Worm (Caenorhabditis elegans) whole organism, mixed stage, embryonic: ENCODE results near the gene mnp-1.

Experiments
- M03D4.4 ChIP-seq: sonication (generic microtip); optimal IDR thresholded peaks from 2 replicates; lab custom pipeline; 2017; ENCODE audit warnings: mild to moderate bottlenecking, missing genetic modification characterization, missing compliant biosample characterization
- bed-3 ChIP-seq: fragments of 200-800 bp; sonication (Bioruptor generic); optimal IDR thresholded peaks from 3 replicates; lab custom pipeline; 2018; ENCODE audit warnings: mild to moderate bottlenecking, missing genetic modification characterization, moderate library complexity, missing compliant biosample characterization
- ceh-39 ChIP-seq: fragments of 150-350 bp; optimal IDR thresholded peaks from 2 replicates; lab custom pipeline; 2014; ENCODE audit warnings: missing biosample characterization, missing genetic modification characterization
- ceh-43 ChIP-seq: fragments of 200-800 bp; sonication (Bioruptor generic); optimal IDR thresholded peaks from 2 replicates; lab custom pipeline; 2018; ENCODE audit warnings: mild to moderate bottlenecking, missing genetic modification characterization, moderate library complexity, missing compliant biosample characterization
- ceh-83 ChIP-seq: fragments of 200-800 bp; sonication (Bioruptor generic); optimal IDR thresholded peaks from 2 replicates; lab custom pipeline; 2018; ENCODE audit warnings: mild to moderate bottlenecking, missing genetic modification characterization, missing compliant biosample characterization
- ces-1 ChIP-seq: fragments of 150-350 bp; optimal IDR thresholded peaks from 2 replicates; lab custom pipeline; 2014; ENCODE audit warnings: missing biosample characterization, missing genetic modification reagents, missing genetic modification characterization
- cnd-1 ChIP-seq: fragments of 200-800 bp; sonication (Bioruptor generic); optimal IDR thresholded peaks from 2 replicates; lab custom pipeline; 2018; ENCODE audit warnings: mild to moderate bottlenecking, missing genetic modification characterization, missing compliant biosample characterization
- drap-1 ChIP-seq: fragments of 200-800 bp; sonication (Bioruptor generic); optimal IDR thresholded peaks from 3 replicates; lab custom pipeline; 2018; ENCODE audit warnings: mild to moderate bottlenecking, missing genetic modification characterization, missing compliant biosample characterization
- elt-1 ChIP-seq: sonication (generic microtip); optimal IDR thresholded peaks from 2 replicates; lab custom pipeline; 2017; ENCODE audit warnings: missing genetic modification characterization, mild to moderate bottlenecking, missing compliant biosample characterization, antibody characterized with exemption, moderate library complexity, borderline replicate concordance; ENCODE audit not compliant: insufficient read depth
- flh-1 ChIP-seq: fragments of 200-800 bp; sonication (Bioruptor generic); optimal IDR thresholded peaks from 2 replicates; lab custom pipeline; 2018; ENCODE audit warnings: mild to moderate bottlenecking, missing genetic modification characterization, moderate library complexity, missing compliant biosample characterization
- ham-2 ChIP-seq: fragments of 200-800 bp; sonication (Bioruptor generic); optimal IDR thresholded peaks from 2 replicates; lab custom pipeline; 2018; ENCODE audit warnings: mild to moderate bottlenecking, missing genetic modification characterization, missing compliant biosample characterization
- hlh-1 ChIP-seq: fragments of 150-350 bp; optimal IDR thresholded peaks from 2 replicates; lab custom pipeline; 2014; ENCODE audit warnings: missing biosample characterization, missing genetic modification reagents, missing genetic modification characterization
- lin-13 ChIP-seq: fragments of 150-350 bp; optimal IDR thresholded peaks from 2 replicates; lab custom pipeline; 2014; ENCODE audit warnings: missing biosample characterization, missing genetic modification characterization
- lin-32 ChIP-seq: fragments of 200-800 bp; sonication (Bioruptor generic); optimal IDR thresholded peaks from 2 replicates; lab custom pipeline; 2018; ENCODE audit warnings: mild to moderate bottlenecking, missing genetic modification characterization, missing compliant biosample characterization
- lsy-2 ChIP-seq: fragments of 150-350 bp; optimal IDR thresholded peaks from 2 replicates; lab custom pipeline; 2014; ENCODE audit warnings: missing biosample characterization, missing genetic modification characterization
- mab-5 ChIP-seq: fragments of 150-350 bp; optimal IDR thresholded peaks from 2 replicates; lab custom pipeline; 2014; ENCODE audit warnings: missing biosample characterization, missing genetic modification characterization
- mep-1 ChIP-seq: fragments of 150-350 bp; optimal IDR thresholded peaks from 2 replicates; lab custom pipeline; 2017; ENCODE audit warnings: missing biosample characterization, missing genetic modification reagents, missing genetic modification characterization, inconsistent platforms
- mls-2 ChIP-seq: sonication (generic microtip); optimal IDR thresholded peaks from 2 replicates; lab custom pipeline; 2016; ENCODE audit warnings: mild to moderate bottlenecking, missing genetic modification characterization, moderate library complexity, missing compliant biosample characterization
- nhr-2 ChIP-seq: fragments of 150-350 bp; optimal IDR thresholded peaks from 2 replicates; lab custom pipeline; 2014; ENCODE audit warnings: missing biosample characterization, missing genetic modification characterization
- pha-4 ChIP-seq: fragments of 150-350 bp; optimal IDR thresholded peaks from 2 replicates; lab custom pipeline; 2018; ENCODE audit warnings: missing biosample characterization, missing genetic modification reagents, missing genetic modification characterization
- sem-2 ChIP-seq: fragments of 200-800 bp; sonication (Bioruptor generic); optimal IDR thresholded peaks from 2 replicates; lab custom pipeline; 2018; ENCODE audit warnings: mild to moderate bottlenecking, missing genetic modification characterization, missing compliant biosample characterization
- sptf-1 ChIP-seq: sonication (generic microtip); optimal IDR thresholded peaks from 2 replicates; lab custom pipeline; 2017; ENCODE audit warnings: mild to moderate bottlenecking, missing genetic modification characterization, moderate library complexity, missing compliant biosample characterization
- tbx-8 ChIP-seq: fragments of 200-800 bp; sonication (Bioruptor generic); optimal IDR thresholded peaks from 2 replicates; lab custom pipeline; 2018; ENCODE audit warnings: mild to moderate bottlenecking, missing genetic modification characterization, moderate library complexity, missing compliant biosample characterization
- unc-120 ChIP-seq: sonication (generic microtip); optimal IDR thresholded peaks from 2 replicates; lab custom pipeline; 2017; ENCODE audit warnings: missing genetic modification characterization, missing compliant biosample characterization; ENCODE audit not compliant: poor library complexity, severe bottlenecking
- zip-8 ChIP-seq: fragments of 150-350 bp; optimal IDR thresholded peaks from 2 replicates; lab custom pipeline; 2014; ENCODE audit warnings: missing biosample characterization, missing genetic modification characterization
- ztf-11 ChIP-seq: fragments of 150-350 bp; optimal IDR thresholded peaks from 2 replicates; lab custom pipeline; 2014; ENCODE audit warnings: missing biosample characterization, missing genetic modification characterization

Gene mnp-1

ce11 chrIII:4378600-4379293, 22.4 kb downstream of the mnp-1 start:
- TF ChIP-seq ceh-83 (peak; percentile 77), nhr-2 (peak; percentile 25), hlh-1 (peak; percentile 53), unc-120 (tag; lab: Kevin White, UChicago) (peak; percentile 56), lin-13 (tag; lab: Kevin White, UChicago) (peak; percentile 10), ceh-43 (GFP tag; lab: Kevin White, UChicago) (peak; percentile 23), sem-2 (GFP tag; lab: Kevin White, UChicago) (peak; percentile 61), pha-4 (tag; lab: Kevin White, UChicago) (peak; percentile 13), lsy-2 (tag; lab: Kevin White, UChicago) (peak; percentile 13), M03D4.4 (tag; lab: Kevin White, UChicago) (peak; percentile 79), ham-2 (GFP tag; lab: Kevin White, UChicago) (peak; percentile 44), tbx-8 (GFP tag; lab: Kevin White, UChicago) (peak; percentile 33), cnd-1 (peak; percentile 66), bed-3 (GFP tag; lab: Kevin White, UChicago) (peak; percentile 45), mls-2 (tag; lab: Kevin White, UChicago) (peak; percentile 87), mep-1 (tag; lab: Kevin White, UChicago) (peak; percentile 33), drap-1 (GFP tag; lab: Kevin White, UChicago) (peak; percentile 65), sptf-1 (tag; lab: Kevin White, UChicago) (peak; percentile 69), lin-32 (GFP tag; lab: Kevin White, UChicago) (peak; percentile 10)
- TF ChIP-seq, all 35 proteins: peak for 19; not testable (repeated sequence) for 16

- TF ChIP-seq mab-5 (no peak), nhr-2 (no peak)
Observed at ce11 chrIII:4379717-4380116, 23.3 kb downstream of the mnp-1 start, which contains the start of gene B0284.3. TSS of gene B0284.3 (minus strand) at chrIII:4379817.

ce11 chrIII:4380835-4381234, 24.4 kb downstream of the mnp-1 start:
- TF ChIP-seq lin-13 (tag; lab: Kevin White, UChicago), result peak; percentile 57
- peak; percentile 21 for TF ChIP-seq lsy-2 (tag; lab: Kevin White, UChicago)
- TF ChIP-seq zip-8 (tag; lab: Kevin White, UChicago), result no peak
- TF ChIP-seq mep-1 (tag; lab: Kevin White, UChicago), result peak; percentile 38
- TF ChIP-seq ces-1 (GFP tag; lab: Kevin White, UChicago), result peak; percentile 73
- no peak for TF ChIP-seq elt-1 (tag; lab: Kevin White, UChicago)
- TF ChIP-seq ztf-11 (tag; lab: Kevin White, UChicago), result no peak
- peak; percentile 13 for TF ChIP-seq mls-2 (tag; lab: Kevin White, UChicago)
- TF ChIP-seq unc-120 (tag; lab: Kevin White, UChicago), result no peak
- TF ChIP-seq, all 35 proteins: peak for 5

ce11 chrIII:4381343-4381742, 24.9 kb downstream of the mnp-1 start, which contains the start of gene pals-27:
TSS of gene pals-27 (plus strand) at chrIII:4381643.
- TF ChIP-seq flh-1 (GFP tag; lab: Kevin White, UChicago), result no peak
- no peak for TF ChIP-seq elt-1 (tag; lab: Kevin White, UChicago)
- no peak for TF ChIP-seq pha-4 (tag; lab: Kevin White, UChicago)
- no peak for TF ChIP-seq mls-2 (tag; lab: Kevin White, UChicago)
- TF ChIP-seq sem-2 (GFP tag; lab: Kevin White, UChicago), result no peak

- TF ChIP-seq M03D4.4 (tag; lab: Kevin White, UChicago), result no peak
- TF ChIP-seq ceh-39 (tag; lab: Kevin White, UChicago), result no peak
- TF ChIP-seq unc-120 (tag; lab: Kevin White, UChicago), result no peak
- TF ChIP-seq bed-3 (GFP tag; lab: Kevin White, UChicago), result no peak
- TF ChIP-seq elt-1 (tag; lab: Kevin White, UChicago), result no peak
- TF ChIP-seq sem-2 (GFP tag; lab: Kevin White, UChicago), result no peak
- TF ChIP-seq nhr-2, result no peak
- no peak for TF ChIP-seq mab-5
Observed at ce11 chrIII:4382118-4382517, 25.7 kb downstream of the mnp-1 start.
